Worm (Caenorhabditis elegans) whole organism, L1 larva: ENCODE measurements around the gene tag-342.

Experiments used
- C16A3.4 ChIP-seq: fragments of 150-350 bp; optimal IDR thresholded peaks from 2 replicates; lab custom pipeline; 2014; ENCODE audit warnings: missing biosample characterization, missing genetic modification characterization
- Y116A8C.19 ChIP-seq: sonication (generic microtip); optimal IDR thresholded peaks from 2 replicates; lab custom pipeline; 2016; ENCODE audit warnings: missing compliant biosample characterization, missing genetic modification characterization, borderline replicate concordance
- alr-1 ChIP-seq: fragments of 200-800 bp; sonication (Bioruptor generic); optimal IDR thresholded peaks from 2 replicates; lab custom pipeline; 2018; ENCODE audit warnings: borderline replicate concordance, mild to moderate bottlenecking, missing genetic modification characterization, missing compliant biosample characterization
- aly-2 ChIP-seq: fragments of 150-350 bp; optimal IDR thresholded peaks from 2 replicates; lab custom pipeline; 2014; ENCODE audit warnings: missing biosample characterization, missing genetic modification characterization
- ama-1 ChIP-seq: fragments of 150-350 bp; optimal IDR thresholded peaks from 2 replicates; lab custom pipeline; 2014
- blmp-1 ChIP-seq: fragments of 150-350 bp; optimal IDR thresholded peaks from 2 replicates; lab custom pipeline; 2014; ENCODE audit warnings: missing biosample characterization, missing genetic modification characterization
- ceh-8 ChIP-seq: fragments of 200-800 bp; sonication (Bioruptor generic); optimal IDR thresholded peaks from 2 replicates; lab custom pipeline; 2018; ENCODE audit warnings: mild to moderate bottlenecking, missing genetic modification characterization, moderate library complexity, missing compliant biosample characterization
- ceh-82 ChIP-seq, 3 experiments: fragments of 150-350 bp in 1 of 3; sonication (generic microtip) in 2 of 3; optimal IDR thresholded peaks; 2 replicates each; lab custom pipeline; 2014 to 2017; ENCODE audit warnings: missing biosample characterization in 3 of 3, missing genetic modification characterization in 3 of 3
- ceh-88 ChIP-seq: fragments of 200-800 bp; sonication (Bioruptor generic); IDR thresholded peaks from 2 replicates; pipeline ENCODE4 v1.3.6; 2022; ENCODE audit warnings: missing genetic modification characterization, missing compliant biosample characterization
- ceh-90 ChIP-seq: sonication (generic microtip); optimal IDR thresholded peaks from 2 replicates; lab custom pipeline; 2016; ENCODE audit warnings: missing genetic modification characterization, missing compliant biosample characterization
- ces-1 ChIP-seq: fragments of 150-350 bp; optimal IDR thresholded peaks from 2 replicates; lab custom pipeline; 2014; ENCODE audit warnings: missing biosample characterization, missing genetic modification reagents, missing genetic modification characterization
- dpl-1 ChIP-seq, 3 experiments: fragments of 150-350 bp in 2 of 3; sonication (generic microtip) in 1 of 3; optimal IDR thresholded peaks; 2 replicates each; lab custom pipeline; 2014 to 2017; ENCODE audit warnings: missing biosample characterization in 3 of 3, missing genetic modification characterization in 3 of 3, missing genetic modification reagents in 3 of 3
- efl-1 ChIP-seq, 4 experiments: fragments of 150-350 bp; optimal IDR thresholded peaks in 3 of 4; peaks in 1 of 4; 1 replicate in 1 of 4; 2 replicates in 3 of 4; lab custom pipeline; 2014; ENCODE audit warnings: missing biosample characterization in 2 of 4, missing genetic modification characterization in 2 of 4, missing genetic modification reagents in 2 of 4
- egl-27 ChIP-seq, 2 experiments: fragments of 150-350 bp in 1 of 2; sonication (generic microtip); optimal IDR thresholded peaks; 3 replicates each; lab custom pipeline; 2017 to 2018; ENCODE audit warnings: missing biosample characterization in 2 of 2, missing genetic modification characterization in 2 of 2, missing genetic modification reagents in 2 of 2
- ets-5 ChIP-seq: fragments of 200-800 bp; sonication (Bioruptor generic); IDR thresholded peaks from 2 replicates; pipeline ENCODE4 v1.3.6; 2022; ENCODE audit warnings: missing genetic modification characterization, missing compliant biosample characterization
- fkh-4 ChIP-seq: sonication (generic microtip); optimal IDR thresholded peaks from 2 replicates; lab custom pipeline; 2016; ENCODE audit warnings: missing compliant biosample characterization, missing genetic modification characterization, borderline replicate concordance
- fkh-8 ChIP-seq: sonication (generic microtip); optimal IDR thresholded peaks from 2 replicates; lab custom pipeline; 2016; ENCODE audit warnings: mild to moderate bottlenecking, missing genetic modification characterization, missing compliant biosample characterization
- grh-1 ChIP-seq: fragments of 200-800 bp; sonication (Bioruptor generic); IDR thresholded peaks from 2 replicates; pipeline ENCODE4 v1.3.6; 2022; ENCODE audit warnings: missing genetic modification reagents, missing genetic modification characterization, missing compliant biosample characterization
- hlh-17 ChIP-seq: fragments of 200-800 bp; sonication (Bioruptor generic); optimal IDR thresholded peaks from 2 replicates; lab custom pipeline; 2018; ENCODE audit warnings: missing genetic modification characterization, mild to moderate bottlenecking, missing compliant biosample characterization, moderate library complexity, borderline replicate concordance
- hlh-4 ChIP-seq: sonication (generic microtip); optimal IDR thresholded peaks from 2 replicates; lab custom pipeline; 2016; ENCODE audit warnings: mild to moderate bottlenecking, missing genetic modification characterization, missing compliant biosample characterization
- irx-1 ChIP-seq: sonication (generic microtip); optimal IDR thresholded peaks from 2 replicates; lab custom pipeline; 2016; ENCODE audit warnings: missing genetic modification characterization, missing compliant biosample characterization
- isw-1 ChIP-seq: fragments of 200-800 bp; sonication (Bioruptor generic); IDR thresholded peaks from 2 replicates; pipeline ENCODE4 v1.3.6; 2022; ENCODE audit warnings: missing genetic modification characterization, missing compliant biosample characterization
- jun-1 ChIP-seq: fragments of 150-350 bp; optimal IDR thresholded peaks from 2 replicates; lab custom pipeline; 2014; ENCODE audit warnings: missing biosample characterization, missing genetic modification reagents, missing genetic modification characterization
- lin-13 ChIP-seq: fragments of 150-350 bp; optimal IDR thresholded peaks from 2 replicates; lab custom pipeline; 2014; ENCODE audit warnings: missing biosample characterization, missing genetic modification reagents, missing genetic modification characterization
- lin-14 ChIP-seq: fragments of 200-800 bp; sonication (Bioruptor generic); optimal IDR thresholded peaks from 2 replicates; lab custom pipeline; 2018; ENCODE audit warnings: mild to moderate bottlenecking, missing genetic modification characterization, moderate library complexity, missing compliant biosample characterization
- lin-15B ChIP-seq: fragments of 150-350 bp; sonication (generic microtip); optimal IDR thresholded peaks from 3 replicates; lab custom pipeline; 2014; ENCODE audit warnings: missing biosample characterization, missing genetic modification characterization
- lin-35 ChIP-seq, 2 experiments: fragments of 150-350 bp; optimal IDR thresholded peaks; 2 replicates each; lab custom pipeline; 2014; ENCODE audit warnings: missing biosample characterization in 2 of 2, missing genetic modification characterization in 2 of 2, missing genetic modification reagents in 2 of 2
- lin-39 ChIP-seq: fragments of 150-350 bp; optimal IDR thresholded peaks from 2 replicates; lab custom pipeline; 2014; ENCODE audit warnings: missing biosample characterization, missing genetic modification reagents, missing genetic modification characterization
- lir-3 ChIP-seq: sonication (generic microtip); optimal IDR thresholded peaks from 2 replicates; lab custom pipeline; 2016; ENCODE audit warnings: mild to moderate bottlenecking, missing genetic modification characterization, moderate library complexity, missing compliant biosample characterization; ENCODE audit not compliant: poor library complexity
- mdl-1 ChIP-seq, 2 experiments: fragments of 150-350 bp; optimal IDR thresholded peaks; 2 replicates each; lab custom pipeline; 2014 to 2017; ENCODE audit warnings: missing biosample characterization in 2 of 2, missing genetic modification characterization in 2 of 2, inconsistent platforms in 1 of 2
- mep-1 ChIP-seq: fragments of 150-350 bp; optimal IDR thresholded peaks from 2 replicates; lab custom pipeline; 2014; ENCODE audit warnings: missing biosample characterization, missing genetic modification characterization
- nhr-11 ChIP-seq: fragments of 150-350 bp; optimal IDR thresholded peaks from 2 replicates; lab custom pipeline; 2014; ENCODE audit warnings: missing biosample characterization, missing genetic modification characterization
- nhr-12 ChIP-seq: sonication (generic microtip); optimal IDR thresholded peaks from 2 replicates; lab custom pipeline; 2017; ENCODE audit warnings: missing biosample characterization, missing genetic modification characterization
- nhr-19 ChIP-seq: fragments of 200-800 bp; sonication (Bioruptor generic); conservative IDR thresholded peaks from 2 replicates; pipeline ENCODE4 v1.3.6; 2022; ENCODE audit warnings: missing genetic modification characterization, missing compliant biosample characterization
- nhr-20 ChIP-seq: sonication (generic microtip); optimal IDR thresholded peaks from 2 replicates; lab custom pipeline; 2016; ENCODE audit warnings: mild to moderate bottlenecking, missing genetic modification characterization, missing compliant biosample characterization
- nhr-237 ChIP-seq: fragments of 150-350 bp; optimal IDR thresholded peaks from 2 replicates; lab custom pipeline; 2014; ENCODE audit warnings: missing biosample characterization, missing genetic modification characterization
- nhr-47 ChIP-seq: sonication (generic microtip); optimal IDR thresholded peaks from 2 replicates; lab custom pipeline; 2016; ENCODE audit warnings: mild to moderate bottlenecking, missing genetic modification characterization, moderate library complexity, missing compliant biosample characterization
- nhr-71 ChIP-seq: sonication (generic microtip); optimal IDR thresholded peaks from 2 replicates; lab custom pipeline; 2016; ENCODE audit warnings: mild to moderate bottlenecking, missing genetic modification characterization, moderate library complexity, missing compliant biosample characterization
- nhr-85 ChIP-seq: sonication (generic microtip); peaks from one replicate; lab custom pipeline; 2016; ENCODE audit warnings: missing genetic modification characterization, inconsistent platforms, missing compliant biosample characterization
- pag-3 ChIP-seq: sonication (generic microtip); optimal IDR thresholded peaks from 2 replicates; lab custom pipeline; 2017; ENCODE audit warnings: missing genetic modification characterization, mild to moderate bottlenecking, missing compliant biosample characterization, antibody characterized with exemption, borderline replicate concordance; ENCODE audit not compliant: insufficient read depth
- pax-3 ChIP-seq: fragments of 200-800 bp; sonication (Bioruptor generic); optimal IDR thresholded peaks from 2 replicates; lab custom pipeline; 2018; ENCODE audit warnings: mild to moderate bottlenecking, missing genetic modification characterization, moderate library complexity, missing compliant biosample characterization
- skn-1 ChIP-seq: fragments of 150-350 bp; optimal IDR thresholded peaks from 2 replicates; lab custom pipeline; 2014; ENCODE audit warnings: missing biosample characterization, missing genetic modification characterization
- snpc-4 ChIP-seq: fragments of 150-350 bp; optimal IDR thresholded peaks from 2 replicates; lab custom pipeline; 2014; ENCODE audit warnings: missing biosample characterization, missing genetic modification characterization
- sptf-1 ChIP-seq: fragments of 150-350 bp; optimal IDR thresholded peaks from 2 replicates; lab custom pipeline; 2014; ENCODE audit warnings: missing biosample characterization, missing genetic modification characterization
- swsn-7 ChIP-seq: sonication (generic microtip); optimal IDR thresholded peaks from 2 replicates; lab custom pipeline; 2016; ENCODE audit warnings: missing genetic modification characterization, missing compliant biosample characterization
- tlp-1 ChIP-seq: fragments of 150-350 bp; optimal IDR thresholded peaks from 2 replicates; lab custom pipeline; 2014; ENCODE audit warnings: missing biosample characterization, missing genetic modification characterization
- unc-62 ChIP-seq: fragments of 150-350 bp; optimal IDR thresholded peaks from 2 replicates; lab custom pipeline; 2014; ENCODE audit warnings: missing biosample characterization, missing genetic modification reagents, missing genetic modification characterization
- unc-98 ChIP-seq: fragments of 200-800 bp; sonication (Bioruptor generic); IDR thresholded peaks from 2 replicates; pipeline ENCODE4 v1.3.6; 2022; ENCODE audit warnings: missing genetic modification characterization, missing compliant biosample characterization
- vab-15 ChIP-seq: sonication (generic microtip); optimal IDR thresholded peaks from 2 replicates; lab custom pipeline; 2017; ENCODE audit warnings: missing genotype, mild to moderate bottlenecking, missing genetic modification characterization, missing compliant biosample characterization
- xbp-1 ChIP-seq: sonication (generic microtip); optimal IDR thresholded peaks from 2 replicates; lab custom pipeline; 2016; ENCODE audit warnings: missing genetic modification characterization, missing compliant biosample characterization
- zip-4 ChIP-seq: fragments of 200-800 bp; sonication (Bioruptor generic); optimal IDR thresholded peaks from 2 replicates; lab custom pipeline; 2018; ENCODE audit warnings: mild to moderate bottlenecking, missing genetic modification characterization, moderate library complexity, missing compliant biosample characterization
- ztf-11 ChIP-seq, 2 experiments: sonication (generic microtip); optimal IDR thresholded peaks; 2 replicates each; lab custom pipeline; 2016 to 2017; ENCODE audit warnings: missing genetic modification characterization in 2 of 2, missing biosample characterization in 1 of 2, missing compliant biosample characterization in 1 of 2

Gene tag-342

DNA sequence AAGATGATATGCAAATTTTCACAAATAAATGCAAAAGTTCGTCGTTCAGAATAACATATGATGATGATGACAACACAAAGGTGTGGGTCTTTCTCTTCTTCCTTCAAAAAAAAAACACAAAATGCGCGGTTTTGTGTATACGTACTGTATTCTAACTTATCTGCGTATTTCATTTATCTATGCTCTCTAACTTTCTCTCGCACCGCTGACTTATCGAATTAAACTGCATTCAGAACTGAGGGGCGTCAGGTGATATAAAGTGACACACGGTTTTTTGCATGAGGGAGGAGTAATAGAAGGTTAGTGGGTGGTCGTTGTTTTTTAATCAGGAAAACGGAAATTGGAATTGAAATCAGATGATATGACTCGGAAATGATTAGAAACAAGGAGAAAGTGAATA lies 32.3 kb downstream of the tag-342 start, which contains the start of gene sod-4 (continued):
- TF ChIP-seq lin-35 (GFP tag; optimal IDR thresholded peaks at IDR 0.05; lab: Kevin White, UChicago) (peak in 1 of 2 experiments; percentile 77), ceh-88 (GFP tag; lab: Robert Waterston, UW) (no peak), nhr-237 (tag; lab: Kevin White, UChicago) (no peak), sptf-1 (tag; lab: Kevin White, UChicago) (no peak), isw-1 (GFP tag; lab: Robert Waterston, UW) (no peak), aly-2 (no peak), skn-1 (tag; lab: Kevin White, UChicago) (peak; percentile 25), swsn-7 (tag; lab: Kevin White, UChicago) (no peak), lin-15B (tag; lab: Kevin White, UChicago) (no peak), lin-14 (GFP tag; lab: Kevin White, UChicago) (peak; percentile 83), hlh-4 (tag; lab: Kevin White, UChicago) (no peak), fkh-4 (no peak), vab-15 (tag; lab: Kevin White, UChicago) (no peak), grh-1 (no peak), nhr-11 (no peak), dpl-1 (GFP tag; optimal IDR thresholded peaks at IDR 0.05; lab: Kevin White, UChicago) (peak in 2 of 3 experiments; percentile 17 to 36), fkh-8 (tag; lab: Kevin White, UChicago) (no peak), egl-27 (tag; optimal IDR thresholded peaks at IDR 0.05; lab: Kevin White, UChicago) (no peak), tlp-1 (tag; lab: Kevin White, UChicago) (no peak), alr-1 (tag; lab: Kevin White, UChicago) (no peak), zip-4 (GFP tag; lab: Kevin White, UChicago) (no peak), pag-3 (tag; lab: Kevin White, UChicago) (peak; percentile 2), ets-5 (GFP tag; lab: Robert Waterston, UW) (no peak), Y116A8C.19 (no peak), mep-1 (tag; lab: Kevin White, UChicago) (peak; percentile 63), xbp-1 (tag; lab: Kevin White, UChicago) (no peak), lin-13 (peak; percentile 13), pax-3 (tag; lab: Kevin White, UChicago) (no peak), nhr-47 (tag; lab: Kevin White, UChicago) (peak; percentile 16), ama-1 (lab: Kevin White, UChicago) (no peak), irx-1 (tag; lab: Kevin White, UChicago) (no peak), lir-3 (tag; lab: Kevin White, UChicago) (peak; percentile 6), efl-1 (optimal IDR thresholded peaks at IDR 0.05; lab: Kevin White, UChicago) (peak in 1 of 2 experiments; percentile 6), efl-1 (GFP tag; optimal IDR thresholded peaks at IDR 0.05 in 1 of 2; lab: Kevin White, UChicago) (peak in 1 of 2 experiments; percentile 86), jun-1 (tag; lab: Kevin White, UChicago) (no peak), hlh-17 (no peak), blmp-1 (tag; lab: Kevin White, UChicago) (peak; percentile 84), nhr-71 (peak; percentile 64), lin-39 (tag; lab: Kevin White, UChicago) (no peak), C16A3.4 (no peak), ceh-8 (GFP tag; lab: Kevin White, UChicago) (no peak), nhr-20 (peak; percentile 64), nhr-12 (no peak), ceh-82 (tag; optimal IDR thresholded peaks at IDR 0.05; lab: Kevin White, UChicago) (no peak), mdl-1 (tag; optimal IDR thresholded peaks at IDR 0.05; lab: Kevin White, UChicago) (peak in 1 of 2 experiments; percentile 47), unc-98 (GFP tag; lab: Robert Waterston, UW) (no peak), ceh-90 (tag; lab: Kevin White, UChicago) (no peak), ces-1 (GFP tag; lab: Kevin White, UChicago) (no peak), snpc-4 (tag; lab: Kevin White, UChicago) (no peak), nhr-19 (peak; percentile 22; the same call in 1 of the 2 replicates), nhr-85 (peak; percentile 85), ztf-11 (tag; optimal IDR thresholded peaks at IDR 0.05; lab: Kevin White, UChicago) (no peak), unc-62 (GFP tag; lab: Kevin White, UChicago) (no peak)
